Worm (Caenorhabditis elegans) whole organism, L4/young adult: ENCODE results near the gene dlat-1.

Source experiments
- dao-5 ChIP-seq: sonication (generic microtip); optimal IDR thresholded peaks from 2 replicates; lab custom pipeline; 2016; ENCODE audit warnings: missing genotype, missing genetic modification characterization, moderate library complexity, missing compliant biosample characterization
- him-1 ChIP-seq: sonication (generic microtip); optimal IDR thresholded peaks from 2 replicates; lab custom pipeline; 2016; ENCODE audit warnings: missing genotype, missing genetic modification reagents, missing genetic modification characterization, missing compliant biosample characterization

DNA sequence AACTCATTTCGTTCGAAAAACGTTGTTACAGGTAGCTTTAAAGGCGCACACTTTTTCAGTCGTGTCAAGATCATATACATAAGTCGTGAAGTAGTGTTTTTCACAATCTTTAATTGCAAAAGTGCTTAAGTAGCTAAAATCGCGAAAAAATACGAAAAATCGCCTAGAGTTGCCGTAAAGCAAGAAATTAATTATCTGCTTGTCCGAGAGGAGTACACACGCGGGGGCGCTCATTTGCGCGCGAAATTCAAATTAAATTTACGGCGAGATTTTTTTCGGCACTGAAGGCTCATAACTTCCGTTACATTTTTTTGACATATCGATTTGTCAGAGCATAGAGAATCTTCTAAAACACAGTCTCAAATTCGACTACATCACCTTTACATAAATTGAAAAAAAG is 13.0 kb upstream of the dlat-1 start:
- no peak for TF ChIP-seq him-1 (tag; lab: Kevin White, UChicago)
- TF ChIP-seq dao-5 (tag; lab: Kevin White, UChicago) = no peak
